Fruit fly (Drosophila melanogaster) S2 (cell line): ENCODE measurements around the gene trio.

ENCODE experiments used
- CG8478 ChIP-seq: fragments of >200 bp; optimal IDR thresholded peaks from 2 replicates; lab custom pipeline; 2018
- CTCF ChIP-seq, 2 experiments: fragments of >200 bp; optimal IDR thresholded peaks; 2 replicates each; lab custom pipeline; 2018

DNA sequence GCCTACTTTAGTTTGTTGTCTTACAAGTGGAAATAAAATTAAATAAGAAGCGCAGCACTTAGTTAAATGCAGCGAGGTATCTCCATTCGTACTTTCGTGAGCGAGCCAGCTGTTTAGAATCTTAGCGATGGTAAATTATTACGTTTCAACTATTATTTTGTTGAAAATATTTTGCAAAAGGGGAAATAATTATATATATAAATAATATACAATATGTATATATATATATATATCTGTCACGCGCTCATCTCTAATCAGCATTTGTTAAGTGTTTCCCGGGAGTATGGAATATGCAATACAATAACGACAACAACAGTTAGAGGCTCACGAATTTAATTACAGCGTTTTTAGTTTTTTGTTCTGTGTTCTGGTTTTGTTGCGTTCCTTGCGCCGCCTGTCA, 48.6 kb upstream of the trio start:
- TF ChIP-seq CG8478 (no peak), CTCF (optimal IDR thresholded peaks at IDR 0.05; lab: Kevin White, UChicago) (no peak)
